Worm (Caenorhabditis elegans) whole organism, L4 larva: ENCODE measurements around the gene fil-2.

Experiments
- T20F7.1 ChIP-seq: fragments of 200-800 bp; sonication (Bioruptor generic); optimal IDR thresholded peaks from 2 replicates; lab custom pipeline; 2018; ENCODE audit warnings: mild to moderate bottlenecking, missing genetic modification characterization, missing compliant biosample characterization
- T26A8.4 ChIP-seq: fragments of 200-800 bp; sonication (Bioruptor generic); IDR thresholded peaks from 2 replicates; pipeline ENCODE4 v1.3.6; 2022; ENCODE audit warnings: missing genetic modification characterization, missing compliant biosample characterization
- Y105C5A.15 ChIP-seq: fragments of 200-800 bp; sonication (Bioruptor generic); IDR thresholded peaks from 2 replicates; pipeline ENCODE4 v1.3.6; 2022; ENCODE audit warnings: missing genetic modification characterization, missing compliant biosample characterization
- Y48G9A.11 ChIP-seq: fragments of 200-800 bp; sonication (Bioruptor generic); IDR thresholded peaks from 2 replicates; pipeline ENCODE4 v1.3.6; 2022; ENCODE audit warnings: missing genetic modification reagents, missing genetic modification characterization, missing compliant biosample characterization
- Y75B8A.6 ChIP-seq: fragments of 200-800 bp; sonication (Bioruptor generic); IDR thresholded peaks from 2 replicates; pipeline ENCODE4 v1.3.6; 2022; ENCODE audit warnings: missing genetic modification reagents, missing genetic modification characterization, missing compliant biosample characterization
- ZK337.2 ChIP-seq: fragments of 200-800 bp; sonication (Bioruptor generic); IDR thresholded peaks from 2 replicates; pipeline ENCODE4 v1.3.6; 2022; ENCODE audit warnings: missing genetic modification reagents, missing genetic modification characterization, missing compliant biosample characterization
- aly-2 ChIP-seq: sonication (generic microtip); optimal IDR thresholded peaks from 2 replicates; lab custom pipeline; 2018; ENCODE audit warnings: missing biosample characterization, missing genetic modification characterization
- ama-1 ChIP-seq: fragments of 150-350 bp; optimal IDR thresholded peaks from 2 replicates; lab custom pipeline; 2014; ENCODE audit warnings: inconsistent platforms, mixed read lengths
- arid-1 ChIP-seq: fragments of 200-800 bp; sonication (Bioruptor generic); conservative IDR thresholded peaks from 2 replicates; pipeline ENCODE4 v1.3.6; 2022; ENCODE audit warnings: missing genetic modification reagents, missing genetic modification characterization, missing compliant biosample characterization
- attf-4 ChIP-seq: sonication (generic microtip); optimal IDR thresholded peaks from 3 replicates; lab custom pipeline; 2017; ENCODE audit warnings: missing biosample characterization, missing genetic modification characterization
- ceh-32 ChIP-seq: sonication (generic microtip); optimal IDR thresholded peaks from 2 replicates; lab custom pipeline; 2016; ENCODE audit warnings: mild to moderate bottlenecking, missing genetic modification characterization, missing compliant biosample characterization; ENCODE audit not compliant: poor library complexity
- ceh-82 ChIP-seq: sonication (generic microtip); optimal IDR thresholded peaks from 2 replicates; lab custom pipeline; 2017; ENCODE audit warnings: missing biosample characterization, missing genetic modification characterization
- ctbp-1 ChIP-seq: fragments of 200-800 bp; sonication (Bioruptor generic); IDR thresholded peaks from 2 replicates; pipeline ENCODE4 v1.3.6; 2022; ENCODE audit warnings: missing genetic modification reagents, missing genetic modification characterization, missing compliant biosample characterization
- daf-16 ChIP-seq, 3 experiments: sonication (generic microtip); optimal IDR thresholded peaks; 2 replicates each; lab custom pipeline; 2016 to 2017; ENCODE audit warnings: missing genetic modification characterization in 3 of 3, missing genetic modification reagents in 3 of 3, mild to moderate bottlenecking in 2 of 3, missing compliant biosample characterization in 2 of 3, missing biosample characterization in 1 of 3, moderate library complexity in 1 of 3
- daf-19 ChIP-seq: fragments of 200-800 bp; sonication (Bioruptor generic); conservative IDR thresholded peaks from 2 replicates; pipeline ENCODE4 v1.3.6; 2022; ENCODE audit warnings: missing genetic modification characterization, missing compliant biosample characterization
- dmd-6 ChIP-seq: fragments of 200-800 bp; sonication (Bioruptor generic); IDR thresholded peaks from 2 replicates; pipeline ENCODE4 v1.3.6; 2022; ENCODE audit warnings: missing genetic modification reagents, missing genetic modification characterization, missing compliant biosample characterization
- dve-1 ChIP-seq: sonication (generic microtip); optimal IDR thresholded peaks from 2 replicates; lab custom pipeline; 2017; ENCODE audit warnings: antibody characterized with exemption, mild to moderate bottlenecking, missing genetic modification characterization, missing compliant biosample characterization; ENCODE audit not compliant: insufficient read depth
- egl-27 ChIP-seq: sonication (generic microtip); optimal IDR thresholded peaks from 3 replicates; lab custom pipeline; 2017; ENCODE audit warnings: missing biosample characterization, missing genetic modification reagents, missing genetic modification characterization
- fkh-10 ChIP-seq: fragments of 150-350 bp; optimal IDR thresholded peaks from 2 replicates; lab custom pipeline; 2014; ENCODE audit warnings: missing biosample characterization, missing genetic modification reagents, missing genetic modification characterization
- hif-1 ChIP-seq, 2 experiments: sonication (generic microtip); optimal IDR thresholded peaks; 2 replicates each; lab custom pipeline; 2016 to 2017; ENCODE audit warnings: missing compliant biosample characterization in 2 of 2, missing genetic modification characterization in 2 of 2, missing genetic modification reagents in 2 of 2, missing genotype in 2 of 2, mild to moderate bottlenecking in 1 of 2
- hlh-11 ChIP-seq: fragments of 200-800 bp; sonication (Bioruptor generic); optimal IDR thresholded peaks from 2 replicates; lab custom pipeline; 2018; ENCODE audit warnings: mild to moderate bottlenecking, missing genetic modification characterization, missing compliant biosample characterization
- hmg-1.1 ChIP-seq: fragments of 200-800 bp; sonication (Bioruptor generic); IDR thresholded peaks from 2 replicates; pipeline ENCODE4 v1.3.6; 2022; ENCODE audit warnings: missing genetic modification reagents, missing genetic modification characterization, missing compliant biosample characterization
- lim-7 ChIP-seq: fragments of 200-800 bp; sonication (Bioruptor generic); IDR thresholded peaks from 2 replicates; pipeline ENCODE4 v1.3.6; 2022; ENCODE audit warnings: missing genetic modification characterization, missing compliant biosample characterization
- lin-1 ChIP-seq: fragments of 200-800 bp; sonication (Bioruptor generic); IDR thresholded peaks from 2 replicates; pipeline ENCODE4 v1.3.6; 2022; ENCODE audit warnings: missing genetic modification reagents, missing genetic modification characterization, missing compliant biosample characterization
- lin-15B ChIP-seq: fragments of 150-350 bp; sonication (generic microtip); optimal IDR thresholded peaks from 3 replicates; lab custom pipeline; 2014; ENCODE audit warnings: missing biosample characterization, missing genetic modification characterization
- madf-9 ChIP-seq: fragments of 200-800 bp; sonication (Bioruptor generic); conservative IDR thresholded peaks from 2 replicates; pipeline ENCODE4 v1.3.6; 2022; ENCODE audit warnings: missing genetic modification reagents, missing genetic modification characterization, missing compliant biosample characterization
- mes-2 ChIP-seq: sonication (generic microtip); optimal IDR thresholded peaks from 2 replicates; lab custom pipeline; 2016; ENCODE audit warnings: missing genotype, mild to moderate bottlenecking, missing genetic modification characterization, missing compliant biosample characterization; ENCODE audit not compliant: poor library complexity, severe bottlenecking
- mxl-2 ChIP-seq: fragments of 200-800 bp; sonication (Bioruptor generic); conservative IDR thresholded peaks from 2 replicates; pipeline ENCODE4 v1.3.6; 2022; ENCODE audit warnings: missing genetic modification reagents, missing genetic modification characterization, missing compliant biosample characterization
- mxl-3 ChIP-seq: fragments of 200-800 bp; sonication (Bioruptor generic); optimal IDR thresholded peaks from 2 replicates; lab custom pipeline; 2018; ENCODE audit warnings: mild to moderate bottlenecking, missing genetic modification characterization, missing compliant biosample characterization
- nhr-102 ChIP-seq: sonication (generic microtip); optimal IDR thresholded peaks from 2 replicates; lab custom pipeline; 2016; ENCODE audit warnings: mild to moderate bottlenecking, missing genetic modification characterization, moderate library complexity, missing compliant biosample characterization
- nhr-111 ChIP-seq: fragments of 200-800 bp; sonication (Bioruptor generic); optimal IDR thresholded peaks from 2 replicates; lab custom pipeline; 2018; ENCODE audit warnings: mild to moderate bottlenecking, missing genetic modification characterization, missing compliant biosample characterization
- nhr-237 ChIP-seq: sonication (generic microtip); optimal IDR thresholded peaks from 2 replicates; lab custom pipeline; 2017; ENCODE audit warnings: missing biosample characterization, missing genetic modification characterization
- nhr-42 ChIP-seq: fragments of 200-800 bp; sonication (Bioruptor generic); IDR thresholded peaks from 2 replicates; pipeline ENCODE4 v1.3.6; 2022; ENCODE audit warnings: missing genetic modification characterization, missing compliant biosample characterization
- nhr-48 ChIP-seq: sonication (generic microtip); optimal IDR thresholded peaks from 2 replicates; lab custom pipeline; 2016; ENCODE audit warnings: mild to moderate bottlenecking, missing genetic modification characterization, missing compliant biosample characterization
- pha-4 ChIP-seq, 2 experiments: fragments of 150-350 bp in 1 of 2; fragments of 200-800 bp in 1 of 2; sonication (Bioruptor generic) in 1 of 2; IDR thresholded peaks in 1 of 2; optimal IDR thresholded peaks in 1 of 2; 2 replicates each; pipeline versions ENCODE4 v1.3.6 to Lab custom; 2014 to 2022; ENCODE audit warnings: missing genetic modification characterization in 2 of 2, missing genetic modification reagents in 2 of 2, missing biosample characterization in 1 of 2, missing compliant biosample characterization in 1 of 2
- php-3 ChIP-seq: fragments of 200-800 bp; sonication (Bioruptor generic); IDR thresholded peaks from 2 replicates; pipeline ENCODE4 v1.3.6; 2022; ENCODE audit warnings: missing genetic modification reagents, missing genetic modification characterization, missing compliant biosample characterization
- pqm-1 ChIP-seq: sonication (generic microtip); optimal IDR thresholded peaks from 2 replicates; lab custom pipeline; 2017; ENCODE audit warnings: missing biosample characterization, missing genetic modification characterization
- rbr-2 ChIP-seq: sonication (generic microtip); optimal IDR thresholded peaks from 2 replicates; lab custom pipeline; 2016; ENCODE audit warnings: missing genotype, missing genetic modification characterization, missing compliant biosample characterization
- snpc-4 ChIP-seq: fragments of 150-350 bp; optimal IDR thresholded peaks from 2 replicates; lab custom pipeline; 2014; ENCODE audit warnings: missing biosample characterization, missing genetic modification characterization
- spr-1 ChIP-seq: sonication (generic microtip); optimal IDR thresholded peaks from 2 replicates; lab custom pipeline; 2016; ENCODE audit warnings: mild to moderate bottlenecking, missing genetic modification characterization, missing compliant biosample characterization
- tra-1 ChIP-seq: fragments of 200-800 bp; sonication (Bioruptor generic); IDR thresholded peaks from 2 replicates; pipeline ENCODE4 v1.3.6; 2022; ENCODE audit warnings: missing genetic modification reagents, missing genetic modification characterization, missing compliant biosample characterization
- unc-130 ChIP-seq: sonication (generic microtip); optimal IDR thresholded peaks from 2 replicates; lab custom pipeline; 2016; ENCODE audit warnings: missing genetic modification reagents, missing genetic modification characterization, missing compliant biosample characterization
- unc-62 ChIP-seq, 3 experiments: fragments of 150-350 bp in 1 of 3; sonication (generic microtip); optimal IDR thresholded peaks in 2 of 3; peaks in 1 of 3; 1 replicate in 1 of 3; 2 replicates in 2 of 3; lab custom pipeline; 2014 to 2017; ENCODE audit warnings: missing biosample characterization in 3 of 3, missing genetic modification characterization in 3 of 3, missing genetic modification reagents in 3 of 3, missing genotype in 1 of 3
- vab-7 ChIP-seq: fragments of 200-800 bp; sonication (Bioruptor generic); IDR thresholded peaks from 2 replicates; pipeline ENCODE4 v1.3.6; 2022; ENCODE audit warnings: missing genetic modification reagents, missing genetic modification characterization, missing compliant biosample characterization
- ztf-11 ChIP-seq: fragments of 150-350 bp; optimal IDR thresholded peaks from 2 replicates; lab custom pipeline; 2014; ENCODE audit warnings: missing biosample characterization, missing genetic modification characterization

fil-2 gene

DNA sequence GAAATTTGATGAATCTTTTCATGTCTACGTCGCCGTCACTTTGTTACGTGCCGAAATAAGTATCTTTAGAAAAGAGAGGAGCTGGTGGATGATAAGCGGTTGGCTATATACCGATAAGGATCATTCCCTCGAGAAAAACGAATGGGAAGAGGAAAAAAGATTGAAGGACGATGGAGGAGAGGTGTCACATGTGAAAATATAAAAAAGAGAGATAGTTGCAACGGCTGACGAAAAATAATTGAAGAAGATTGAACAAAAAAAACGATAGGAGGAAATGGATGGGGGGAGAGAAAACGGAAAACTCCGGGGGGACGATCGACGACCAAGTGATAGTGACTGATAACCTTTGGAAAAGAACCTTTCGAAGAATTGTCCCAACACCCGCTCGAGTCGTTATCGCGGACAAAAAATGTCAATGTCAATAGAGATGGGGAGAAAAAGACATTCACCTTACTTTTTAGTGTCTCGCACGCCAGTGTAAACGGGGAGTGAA, 49.3 kb upstream of the fil-2 start (continued):
- TF ChIP-seq T20F7.1 (peak; percentile 25), nhr-237 (no peak), aly-2 (tag; lab: Kevin White, UChicago) (no peak), lin-15B (tag; lab: Kevin White, UChicago) (no peak), ceh-32 (tag; lab: Kevin White, UChicago) (no peak), daf-16 (GFP tag; optimal IDR thresholded peaks at IDR 0.05; lab: Kevin White, UChicago) (peak; percentile 68 to 73), daf-16 (tag; optimal IDR thresholded peaks at IDR 0.05; lab: Kevin White, UChicago) (peak; percentile 59), ZK337.2 (no peak), ztf-11 (tag; lab: Kevin White, UChicago) (no peak)

DNA sequence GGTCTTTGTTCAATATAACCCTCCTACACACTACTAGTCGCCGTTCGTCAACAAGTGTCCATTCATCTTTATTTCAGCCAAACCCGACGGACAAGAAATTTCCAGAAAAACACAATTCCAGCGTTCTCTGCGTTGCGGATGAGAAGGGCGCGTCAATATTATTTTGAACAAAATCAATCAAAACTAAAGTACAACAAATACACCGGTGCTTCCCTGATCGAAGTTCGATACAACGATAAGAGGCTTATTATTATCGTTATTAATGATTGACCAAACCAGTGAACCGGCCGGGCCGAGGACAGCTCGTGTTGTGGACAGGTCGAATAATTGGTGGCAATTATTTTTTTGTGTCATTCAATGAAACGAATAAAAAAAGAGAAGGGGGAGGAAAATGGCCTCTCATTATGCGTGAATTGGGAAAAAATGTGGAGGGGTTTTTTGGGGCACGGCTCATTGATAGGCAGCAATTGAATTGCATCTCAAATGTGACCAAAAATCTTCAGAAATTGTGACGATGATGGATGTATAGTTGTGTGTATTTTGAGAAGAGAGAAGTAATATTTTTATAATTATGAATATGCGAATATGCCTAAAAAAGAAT, 48.1 kb upstream of the fil-2 start:
- TF ChIP-seq vab-7 (GFP tag; lab: Robert Waterston, UW) (no peak), Y105C5A.15 (GFP tag; lab: Robert Waterston, UW) (no peak), T20F7.1 (no peak), snpc-4 (tag; lab: Kevin White, UChicago) (no peak), hif-1 (tag; optimal IDR thresholded peaks at IDR 0.05; lab: Kevin White, UChicago) (peak in 1 of 2 experiments; percentile 22), nhr-42 (no peak), fkh-10 (GFP tag; lab: Kevin White, UChicago) (no peak), ctbp-1 (no peak), php-3 (GFP tag; lab: Robert Waterston, UW) (0 out of 2 replicates have a peak, but pooled peaks have one; percentile 28), ceh-82 (tag; lab: Kevin White, UChicago) (no peak), aly-2 (tag; lab: Kevin White, UChicago) (no peak), egl-27 (tag; lab: Kevin White, UChicago) (no peak), Y75B8A.6 (GFP tag; lab: Robert Waterston, UW) (no peak), Y48G9A.11 (GFP tag; lab: Robert Waterston, UW) (no peak), nhr-111 (GFP tag; lab: Kevin White, UChicago) (no peak), tra-1 (GFP tag; lab: Robert Waterston, UW) (no peak), ZK337.2 (no peak), ama-1 (no peak), hmg-1.1 (GFP tag; lab: Robert Waterston, UW) (0 out of 2 replicates have a peak, but pooled peaks have one; percentile 5), madf-9 (GFP tag; lab: Robert Waterston, UW) (no peak), mxl-3 (GFP tag; lab: Kevin White, UChicago) (peak; percentile 2), pha-4 (GFP tag; IDR thresholded peaks at IDR 0.05; lab: Robert Waterston, UW) (no peak), pha-4 (tag; optimal IDR thresholded peaks at IDR 0.05; lab: Kevin White, UChicago) (peak; percentile 7), mxl-2 (GFP tag; lab: Robert Waterston, UW) (no peak), daf-16 (GFP tag; optimal IDR thresholded peaks at IDR 0.05; lab: Kevin White, UChicago) (no peak), daf-16 (tag; optimal IDR thresholded peaks at IDR 0.05; lab: Kevin White, UChicago) (peak; percentile 89), dmd-6 (GFP tag; lab: Robert Waterston, UW) (peak; percentile 73), dve-1 (tag; lab: Kevin White, UChicago) (peak; percentile 73), spr-1 (tag; lab: Kevin White, UChicago) (no peak), daf-19 (GFP tag; lab: Robert Waterston, UW) (no peak), arid-1 (GFP tag; lab: Robert Waterston, UW) (no peak), lin-1 (GFP tag; lab: Robert Waterston, UW) (no peak), T26A8.4 (GFP tag; lab: Robert Waterston, UW) (peak; percentile 38; the same call in 1 of the 2 replicates), ceh-32 (tag; lab: Kevin White, UChicago) (no peak), lim-7 (GFP tag; lab: Robert Waterston, UW) (no peak), attf-4 (tag; lab: Kevin White, UChicago) (no peak), rbr-2 (peak; percentile 41), pqm-1 (tag; lab: Kevin White, UChicago) (peak; percentile 22), mes-2 (tag; lab: Kevin White, UChicago) (peak; percentile 30), unc-130 (GFP tag; lab: Kevin White, UChicago) (no peak), unc-62 (GFP tag; optimal IDR thresholded peaks at IDR 0.05 in 1 of 2; lab: Kevin White, UChicago) (no peak), unc-62 (tag; optimal IDR thresholded peaks at IDR 0.05; lab: Kevin White, UChicago) (no peak), hlh-11 (peak; percentile 74), nhr-102 (tag; lab: Kevin White, UChicago) (peak; percentile 29), nhr-48 (tag; lab: Kevin White, UChicago) (peak; percentile 62)
